Worm (Caenorhabditis elegans) whole organism, L3 larva: ENCODE measurements around the gene K07E8.6.

Experiments used
- elt-1 ChIP-seq: fragments of 150-350 bp; optimal IDR thresholded peaks from 2 replicates; lab custom pipeline; 2014; ENCODE audit warnings: missing biosample characterization, missing genetic modification characterization
- nhr-76 ChIP-seq: fragments of 150-350 bp; sonication (generic microtip); optimal IDR thresholded peaks from 5 replicates; lab custom pipeline; 2014; ENCODE audit warnings: missing biosample characterization, missing genetic modification characterization

DNA sequence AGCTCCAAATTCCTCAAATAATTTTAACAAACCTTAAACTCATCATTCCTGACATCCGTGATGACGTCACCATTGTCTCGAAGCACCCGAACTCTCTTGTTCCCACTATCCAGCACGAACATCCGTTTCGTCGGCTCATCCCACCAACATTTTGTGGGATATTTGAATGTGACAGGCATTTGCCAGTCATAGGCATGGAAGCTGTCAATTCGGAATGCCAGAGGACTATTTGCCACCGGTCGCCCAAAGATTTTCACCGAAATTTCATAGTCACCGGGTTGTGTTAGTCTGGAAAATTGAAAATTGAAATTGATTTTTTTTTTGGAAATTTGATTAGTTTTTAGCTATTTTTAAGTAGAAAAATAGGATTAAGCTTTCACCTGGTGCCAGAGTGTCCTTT is 42.7 kb downstream of the K07E8.6 start:
- no peak for TF ChIP-seq nhr-76 (tag; lab: Kevin White, UChicago)
- no peak for TF ChIP-seq elt-1 (tag; lab: Kevin White, UChicago)
